Fruit fly (Drosophila melanogaster) whole organism, prepupa: ENCODE data around the gene CG42759.

Experiments used
- CG11902 ChIP-seq: fragments of 200-800 bp; sonication (Bioruptor generic); optimal IDR thresholded peaks from 3 replicates; lab custom pipeline; 2016; ENCODE audit warnings: missing biosample characterization, missing genetic modification characterization
- CG32006 ChIP-seq: fragments of 200-800 bp; sonication (Bioruptor generic); optimal IDR thresholded peaks from 3 replicates; lab custom pipeline; 2017; ENCODE audit warnings: missing biosample characterization, mild to moderate bottlenecking, missing genetic modification characterization
- Ets21C ChIP-seq: fragments of 200-800 bp; sonication (Bioruptor generic); optimal IDR thresholded peaks from 3 replicates; lab custom pipeline; 2016; ENCODE audit warnings: missing biosample characterization, missing genetic modification characterization
- Hr4 ChIP-seq: fragments of 200-800 bp; sonication (Bioruptor generic); optimal IDR thresholded peaks from 3 replicates; lab custom pipeline; 2016; ENCODE audit warnings: missing biosample characterization, missing genetic modification characterization

DNA sequence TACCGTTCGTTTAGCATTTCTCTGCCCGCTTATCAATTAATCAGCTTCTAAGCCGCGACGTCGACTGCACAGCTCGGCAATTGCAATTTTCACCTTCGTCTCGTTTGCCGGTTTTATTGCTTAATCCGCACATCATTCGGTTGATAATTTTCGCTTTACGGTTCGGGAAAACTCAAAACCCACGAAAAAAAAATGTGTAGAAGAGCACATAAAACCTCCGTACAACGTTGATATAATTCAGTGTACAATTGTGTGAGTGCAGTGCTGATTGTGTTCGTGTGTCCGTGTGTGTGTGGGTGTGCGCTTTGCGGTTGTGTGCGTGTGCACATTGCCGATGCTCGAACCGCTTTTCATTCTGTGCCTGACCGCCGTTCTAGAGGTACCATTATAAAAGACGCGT, 30.7 kb upstream of the CG42759 start, which contains the start of gene CAH7:
- TF ChIP-seq Ets21C (GFP tag; lab: Kevin White, UChicago): no peak
- no peak for TF ChIP-seq CG11902 (GFP tag; lab: Kevin White, UChicago)
- no peak for TF ChIP-seq Hr4 (GFP tag; lab: Kevin White, UChicago)
- TF ChIP-seq CG32006 (GFP tag; lab: Kevin White, UChicago): no peak
